Fruit fly (Drosophila melanogaster) Kc167 (cell line): ENCODE measurements around the gene CG18649.

ENCODE experiments used
- Sin3A ChIP-seq: fragments of >200 bp; optimal IDR thresholded peaks from 2 replicates; lab custom pipeline; 2018; ENCODE audit warnings: missing external identifiers
- h ChIP-seq: fragments of >200 bp; optimal IDR thresholded peaks from 3 replicates; lab custom pipeline; 2018; ENCODE audit warnings: missing external identifiers
- insv ChIP-seq: fragments of >200 bp; optimal IDR thresholded peaks from 3 replicates; lab custom pipeline; 2018; ENCODE audit warnings: missing external identifiers
- psq ChIP-seq: fragments of >200 bp; optimal IDR thresholded peaks from 2 replicates; lab custom pipeline; 2017; ENCODE audit warnings: missing external identifiers
- ttk ChIP-seq: sonication (Bioruptor generic); optimal IDR thresholded peaks from 2 replicates; lab custom pipeline; 2017; ENCODE audit warnings: missing external identifiers

DNA sequence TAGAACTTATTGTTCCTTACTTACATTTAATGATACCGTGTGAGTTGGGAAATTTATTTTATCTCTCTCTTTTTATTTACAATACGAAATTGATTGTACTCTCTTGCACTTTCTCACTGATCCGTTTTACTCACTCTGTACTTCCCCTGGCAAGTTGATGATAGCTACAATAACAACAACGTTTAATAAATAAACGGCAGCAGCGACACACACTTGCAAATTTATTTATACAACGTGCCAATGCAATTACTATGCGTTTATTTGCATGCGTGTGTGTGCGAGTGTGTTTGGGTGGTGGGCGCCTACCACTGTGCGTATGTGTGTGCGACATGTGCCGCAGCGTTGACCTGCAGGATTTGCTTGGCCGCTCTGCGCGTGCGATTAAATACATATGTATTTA, 45.6 kb upstream of the CG18649 start:
- TF ChIP-seq psq (lab: Kevin White, UChicago): no peak
- no peak for TF ChIP-seq insv (lab: Kevin White, UChicago)
- no peak for TF ChIP-seq h
- TF ChIP-seq Sin3A (lab: Kevin White, UChicago): no peak
- TF ChIP-seq ttk (lab: Kevin White, UChicago): no peak
